Fruit fly (Drosophila melanogaster) ovary, adult (tissue): ENCODE data around the gene CG10348.

ENCODE experiments used
- CG17801 ChIP-seq: fragments of 200-800 bp; optimal IDR thresholded peaks from 2 replicates; lab custom pipeline; 2019; ENCODE audit warnings: missing biosample characterization, mild to moderate bottlenecking, missing genetic modification characterization, moderate library complexity; ENCODE audit not compliant: partially characterized antibody

CG10348 gene

dm6 chr2L:18665952-18666606, 66.2 kb downstream of the CG10348 start:
- TF ChIP-seq CG17801 (GFP tag; lab: Kevin White, UChicago) = no peak

dm6 chr2L:18664707-18665550, 67.4 kb downstream of the CG10348 start:
- no peak for TF ChIP-seq CG17801 (GFP tag; lab: Kevin White, UChicago)
